Fruit fly (Drosophila melanogaster) whole organism, pupa: Measurements from ENCODE around the gene RIOK2.

Experiments used
- CG17806 ChIP-seq: fragments of 200-800 bp; sonication (Bioruptor generic); optimal IDR thresholded peaks from 2 replicates; lab custom pipeline; 2018; ENCODE audit warnings: missing biosample characterization, mild to moderate bottlenecking, missing genetic modification characterization, moderate library complexity
- CG4496 ChIP-seq: fragments of 200-800 bp; sonication (Bioruptor generic); IDR thresholded peaks from 3 replicates; pipeline ENCODE4 v1.3.6; 2022; ENCODE audit warnings: missing biosample characterization, missing genetic modification characterization
- EcR ChIP-seq: fragments of 200-800 bp; sonication (Bioruptor generic); optimal IDR thresholded peaks from 3 replicates; lab custom pipeline; 2019; ENCODE audit warnings: missing biosample characterization, missing genetic modification characterization, mild to moderate bottlenecking, moderate library complexity, missing genetic modification reagents
- Ets98B ChIP-seq: fragments of 200-800 bp; sonication (Bioruptor generic); IDR thresholded peaks from 2 replicates; pipeline ENCODE4 v1.3.6; 2022; ENCODE audit warnings: missing biosample characterization, missing genetic modification characterization
- Pif1A ChIP-seq: fragments of 200-800 bp; sonication (Bioruptor generic); optimal IDR thresholded peaks from 3 replicates; lab custom pipeline; 2016; ENCODE audit warnings: missing biosample characterization, missing genetic modification characterization
- Snoo ChIP-seq: fragments of 200-800 bp; sonication (Bioruptor generic); optimal IDR thresholded peaks from 3 replicates; lab custom pipeline; 2017; ENCODE audit warnings: missing biosample characterization, mild to moderate bottlenecking, missing genetic modification characterization, inconsistent platforms

- TF ChIP-seq Ets98B (GFP tag; lab: Robert Waterston, UW) (peak; percentile 64), EcR (no peak), Snoo (tag; lab: Kevin White, UChicago) (peak; percentile 92), Pif1A (GFP tag; lab: Kevin White, UChicago) (peak; percentile 93), CG17806 (tag; lab: Kevin White, UChicago) (peak; percentile 84), CG4496 (peak; percentile 76; the same call in 2 of the 3 replicates)
Measured at dm6 chr3R:25232271-25232989, 33.2 kb upstream of the RIOK2 start, which contains the start of gene Cad96Cb.
